Worm (Caenorhabditis elegans) whole organism, L2 larva: ENCODE data around the gene tftc-1.
A peak's percentile ranks its signal among the peaks of the same experiment; 100 is the strongest.

Source experiments
- C34F6.9 ChIP-seq: fragments of 150-350 bp; optimal IDR thresholded peaks from 2 replicates; lab custom pipeline; 2014; ENCODE audit warnings: missing biosample characterization, missing genetic modification characterization
- F13H6.1 ChIP-seq: sonication (generic microtip); optimal IDR thresholded peaks from 2 replicates; lab custom pipeline; 2016; ENCODE audit warnings: missing genetic modification characterization, missing compliant biosample characterization
- R02D3.7 ChIP-seq: fragments of 150-350 bp; optimal IDR thresholded peaks from 2 replicates; lab custom pipeline; 2014; ENCODE audit warnings: missing biosample characterization, missing genetic modification characterization
- Y55F3AM.14 ChIP-seq: fragments of 200-800 bp; sonication (Bioruptor generic); optimal IDR thresholded peaks from 2 replicates; lab custom pipeline; 2018; ENCODE audit warnings: mild to moderate bottlenecking, missing genetic modification characterization, missing compliant biosample characterization
- ZK546.5 ChIP-seq: sonication (generic microtip); optimal IDR thresholded peaks from 2 replicates; lab custom pipeline; 2017; ENCODE audit warnings: missing biosample characterization, missing genetic modification characterization
- alr-1 ChIP-seq: fragments of 150-350 bp; optimal IDR thresholded peaks from 2 replicates; lab custom pipeline; 2014; ENCODE audit warnings: missing biosample characterization, missing genetic modification characterization
- aly-2 ChIP-seq: fragments of 150-350 bp; optimal IDR thresholded peaks from 2 replicates; lab custom pipeline; 2014; ENCODE audit warnings: missing biosample characterization, missing genetic modification characterization
- ama-1 ChIP-seq: fragments of 150-350 bp; optimal IDR thresholded peaks from 2 replicates; lab custom pipeline; 2018; ENCODE audit warnings: inconsistent platforms
- blmp-1 ChIP-seq: sonication (generic microtip); optimal IDR thresholded peaks from 2 replicates; lab custom pipeline; 2017; ENCODE audit warnings: missing genetic modification characterization, mild to moderate bottlenecking, missing compliant biosample characterization, antibody characterized with exemption, moderate library complexity; ENCODE audit not compliant: insufficient read depth
- ceh-82 ChIP-seq: fragments of 150-350 bp; optimal IDR thresholded peaks from 2 replicates; lab custom pipeline; 2014; ENCODE audit warnings: missing biosample characterization, missing genetic modification characterization
- crh-2 ChIP-seq: sonication (generic microtip); optimal IDR thresholded peaks from 2 replicates; lab custom pipeline; 2017; ENCODE audit warnings: missing biosample characterization, missing genetic modification characterization
- dmd-4 ChIP-seq: sonication (generic microtip); optimal IDR thresholded peaks from 2 replicates; lab custom pipeline; 2017; ENCODE audit warnings: missing biosample characterization, missing genetic modification characterization
- elt-1 ChIP-seq: fragments of 150-350 bp; optimal IDR thresholded peaks from 2 replicates; lab custom pipeline; 2014; ENCODE audit warnings: missing biosample characterization, missing genetic modification characterization
- elt-3 ChIP-seq: sonication (generic microtip); optimal IDR thresholded peaks from 2 replicates; lab custom pipeline; 2017; ENCODE audit warnings: missing biosample characterization, missing genetic modification characterization
- gmeb-1 ChIP-seq: fragments of 150-350 bp; optimal IDR thresholded peaks from 2 replicates; lab custom pipeline; 2014; ENCODE audit warnings: missing biosample characterization, missing genetic modification characterization
- lin-11 ChIP-seq: fragments of 150-350 bp; sonication (generic microtip); optimal IDR thresholded peaks from 2 replicates; lab custom pipeline; 2014; ENCODE audit warnings: missing biosample characterization, missing genetic modification characterization, inconsistent platforms, mixed read lengths
- lin-13 ChIP-seq: fragments of 150-350 bp; optimal IDR thresholded peaks from 2 replicates; lab custom pipeline; 2014; ENCODE audit warnings: missing biosample characterization, missing genetic modification reagents, missing genetic modification characterization
- lin-39 ChIP-seq: fragments of 150-350 bp; optimal IDR thresholded peaks from 2 replicates; lab custom pipeline; 2014; ENCODE audit warnings: missing biosample characterization, missing genetic modification reagents, missing genetic modification characterization
- lsy-2 ChIP-seq, 2 experiments: fragments of 150-350 bp in 1 of 2; sonication (generic microtip) in 1 of 2; optimal IDR thresholded peaks; 2 replicates each; lab custom pipeline; 2014 to 2017; ENCODE audit warnings: missing biosample characterization in 2 of 2, missing genetic modification characterization in 2 of 2
- mab-5 ChIP-seq: fragments of 150-350 bp; optimal IDR thresholded peaks from 2 replicates; lab custom pipeline; 2014; ENCODE audit warnings: missing biosample characterization, missing genetic modification characterization
- mbf-1 ChIP-seq: sonication (generic microtip); optimal IDR thresholded peaks from 2 replicates; lab custom pipeline; 2017; ENCODE audit warnings: missing biosample characterization, missing genetic modification characterization
- nhr-10 ChIP-seq: sonication (generic microtip); optimal IDR thresholded peaks from 2 replicates; lab custom pipeline; 2017; ENCODE audit warnings: missing biosample characterization, missing genetic modification characterization
- nhr-11 ChIP-seq: fragments of 150-350 bp; optimal IDR thresholded peaks from 2 replicates; lab custom pipeline; 2014; ENCODE audit warnings: missing biosample characterization, missing genetic modification characterization
- nhr-12 ChIP-seq: fragments of 150-350 bp; optimal IDR thresholded peaks from 2 replicates; lab custom pipeline; 2014; ENCODE audit warnings: missing biosample characterization, missing genetic modification characterization
- nhr-129 ChIP-seq: fragments of 150-350 bp; optimal IDR thresholded peaks from 2 replicates; lab custom pipeline; 2014; ENCODE audit warnings: missing biosample characterization, missing genetic modification characterization
- nhr-21 ChIP-seq: fragments of 150-350 bp; optimal IDR thresholded peaks from 2 replicates; lab custom pipeline; 2014; ENCODE audit warnings: missing biosample characterization, missing genetic modification characterization
- nhr-23 ChIP-seq: fragments of 150-350 bp; optimal IDR thresholded peaks from 2 replicates; lab custom pipeline; 2014; ENCODE audit warnings: missing biosample characterization, missing genetic modification reagents, missing genetic modification characterization
- nhr-237 ChIP-seq: fragments of 150-350 bp; optimal IDR thresholded peaks from 2 replicates; lab custom pipeline; 2014; ENCODE audit warnings: missing biosample characterization, missing genetic modification characterization
- nhr-25 ChIP-seq: fragments of 150-350 bp; sonication (generic microtip); optimal IDR thresholded peaks from 3 replicates; lab custom pipeline; 2014; ENCODE audit warnings: missing biosample characterization, missing genetic modification characterization
- peb-1 ChIP-seq: fragments of 150-350 bp; optimal IDR thresholded peaks from 2 replicates; lab custom pipeline; 2014; ENCODE audit warnings: missing biosample characterization, missing genetic modification characterization
- skn-1 ChIP-seq: sonication (generic microtip); optimal IDR thresholded peaks from 2 replicates; lab custom pipeline; 2017; ENCODE audit warnings: missing biosample characterization, missing genetic modification characterization
- sma-3 ChIP-seq: sonication (generic microtip); optimal IDR thresholded peaks from 2 replicates; lab custom pipeline; 2016; ENCODE audit warnings: missing genetic modification reagents, missing genetic modification characterization, missing compliant biosample characterization
- snpc-4 ChIP-seq: fragments of 150-350 bp; optimal IDR thresholded peaks from 2 replicates; lab custom pipeline; 2014; ENCODE audit warnings: missing biosample characterization, missing genetic modification characterization
- unc-55 ChIP-seq: fragments of 150-350 bp; sonication (generic microtip); optimal IDR thresholded peaks from 3 replicates; lab custom pipeline; 2014; ENCODE audit warnings: missing biosample characterization, missing genetic modification reagents, missing genetic modification characterization
- zag-1 ChIP-seq: fragments of 150-350 bp; optimal IDR thresholded peaks from 2 replicates; lab custom pipeline; 2014; ENCODE audit warnings: missing biosample characterization, missing genetic modification characterization
- ztf-1 ChIP-seq: fragments of 200-800 bp; sonication (Bioruptor generic); conservative IDR thresholded peaks from 2 replicates; pipeline ENCODE4 v1.3.6; 2022; ENCODE audit warnings: missing genetic modification characterization, missing compliant biosample characterization
- ztf-11 ChIP-seq: sonication (generic microtip); optimal IDR thresholded peaks from 2 replicates; lab custom pipeline; 2017; ENCODE audit warnings: missing biosample characterization, missing genetic modification characterization
- ztf-4 ChIP-seq: fragments of 150-350 bp; optimal IDR thresholded peaks from 2 replicates; lab custom pipeline; 2014; ENCODE audit warnings: missing biosample characterization, missing genetic modification characterization

tftc-1 gene

DNA sequence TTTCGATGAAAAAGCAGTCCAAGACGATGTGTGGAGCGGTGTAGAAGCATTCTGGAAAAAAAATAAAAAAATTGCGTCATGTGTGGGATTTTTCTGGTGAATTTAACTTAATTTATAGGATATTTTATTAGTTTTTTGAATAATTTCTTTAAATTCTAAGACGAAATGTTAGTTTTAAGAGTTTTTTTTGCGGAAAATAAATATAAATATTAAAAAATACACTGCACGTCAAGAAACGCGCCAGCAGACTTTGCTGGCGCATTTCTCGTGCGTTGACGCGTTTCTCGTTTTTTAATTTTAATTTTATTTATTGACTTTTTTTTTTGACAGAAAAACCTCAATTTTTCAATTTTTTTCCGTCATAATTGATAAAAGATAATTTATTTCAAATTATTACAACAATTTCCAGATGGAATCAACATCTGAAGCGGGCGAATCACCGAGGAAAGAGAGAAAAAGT lies at the start of gene tftc-1, which contains the start of gene ppgn-1:
Gene tftc-1 (plus strand): TSS at position 410 of the 460 bp plus-strand sequence.
Gene ppgn-1 (minus strand): TSS at position 51 of the 460 bp plus-strand sequence.
- TF ChIP-seq nhr-129 (tag; lab: Kevin White, UChicago) (no peak), nhr-11 (tag; lab: Kevin White, UChicago) (no peak), alr-1 (tag; lab: Kevin White, UChicago) (no peak), nhr-25 (peak; percentile 31), aly-2 (no peak), lin-11 (tag; lab: Kevin White, UChicago) (no peak), zag-1 (tag; lab: Kevin White, UChicago) (no peak), ztf-4 (no peak), nhr-23 (tag; lab: Kevin White, UChicago) (no peak), mab-5 (no peak), F13H6.1 (peak; percentile 38), C34F6.9 (tag; lab: Kevin White, UChicago) (peak; percentile 49), sma-3 (GFP tag; lab: Kevin White, UChicago) (peak; percentile 47), skn-1 (tag; lab: Kevin White, UChicago) (no peak), lin-13 (GFP tag; lab: Kevin White, UChicago) (peak; percentile 55), unc-55 (peak; percentile 61), gmeb-1 (tag; lab: Kevin White, UChicago) (peak; percentile 72), nhr-21 (tag; lab: Kevin White, UChicago) (no peak), dmd-4 (peak; percentile 8), elt-3 (tag; lab: Kevin White, UChicago) (no peak), snpc-4 (peak; percentile 29), ztf-11 (no peak), R02D3.7 (tag; lab: Kevin White, UChicago) (no peak), lin-39 (tag; lab: Kevin White, UChicago) (no peak), lsy-2 (tag; optimal IDR thresholded peaks at IDR 0.05; lab: Kevin White, UChicago) (peak; percentile 72 to 84), blmp-1 (tag; lab: Kevin White, UChicago) (no peak), nhr-12 (no peak), ZK546.5 (tag; lab: Kevin White, UChicago) (no peak), Y55F3AM.14 (GFP tag; lab: Kevin White, UChicago) (no peak), crh-2 (peak; percentile 35), ama-1 (lab: Kevin White, UChicago) (no peak), nhr-10 (tag; lab: Kevin White, UChicago) (no peak), elt-1 (tag; lab: Kevin White, UChicago) (no peak), mbf-1 (tag; lab: Kevin White, UChicago) (no peak)

DNA sequence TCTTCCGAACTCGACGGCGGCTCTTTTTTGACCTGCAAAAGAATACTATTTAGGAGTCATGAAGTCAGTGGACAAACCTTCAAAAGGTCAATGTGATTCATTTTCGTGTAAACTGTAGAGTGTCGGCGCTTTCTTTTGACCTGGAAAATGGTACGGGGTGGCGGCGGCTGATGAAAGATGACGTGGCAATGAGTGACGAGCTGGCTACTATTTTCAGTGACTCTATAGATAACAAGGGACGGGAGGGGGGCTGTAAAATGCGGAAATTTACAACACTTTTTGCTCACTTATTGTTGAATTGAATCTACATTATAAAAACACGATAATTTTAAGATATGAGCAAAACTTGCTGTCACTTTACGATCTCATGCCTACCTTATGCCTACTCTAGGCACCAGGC lies 48.9 kb upstream of the tftc-1 start, which contains the start of gene lin-1:
Gene lin-1 (minus strand): TSS at position 101 of the 400 bp plus-strand sequence.
- TF ChIP-seq peb-1: no peak
- no peak for TF ChIP-seq nhr-25
- TF ChIP-seq nhr-237 (tag; lab: Kevin White, UChicago): no peak
- TF ChIP-seq R02D3.7 (tag; lab: Kevin White, UChicago): no peak
- no peak for TF ChIP-seq ztf-4
- no peak for TF ChIP-seq ceh-82 (tag; lab: Kevin White, UChicago)

DNA sequence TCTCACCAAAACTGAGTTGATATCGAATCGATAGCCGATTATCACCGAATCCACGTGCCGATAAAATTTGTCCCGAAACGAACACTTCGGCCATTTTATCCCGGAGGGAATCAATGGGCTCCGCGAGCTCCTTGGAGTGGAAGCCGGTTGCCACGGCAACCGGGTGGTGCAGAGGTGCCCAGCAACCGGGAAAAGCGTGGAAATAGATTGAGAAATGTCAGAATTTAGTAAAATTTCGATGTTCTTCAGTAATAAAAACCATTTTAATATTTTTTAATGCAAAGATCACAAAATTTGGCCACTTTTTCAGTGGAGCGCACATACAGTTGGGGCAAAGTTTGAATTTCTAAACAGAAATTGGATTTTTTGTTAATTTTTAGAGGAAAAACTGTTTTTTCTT lies 42.6 kb upstream of the tftc-1 start, which contains the start of gene mksr-2:
Gene mksr-2 (minus strand): TSS at position 101 of the 400 bp plus-strand sequence.
- TF ChIP-seq snpc-4: no peak
- TF ChIP-seq ztf-11: no peak
- no peak for TF ChIP-seq zag-1 (tag; lab: Kevin White, UChicago)
- TF ChIP-seq nhr-10 (tag; lab: Kevin White, UChicago): no peak
- no peak for TF ChIP-seq crh-2
- TF ChIP-seq nhr-11 (tag; lab: Kevin White, UChicago): no peak
- TF ChIP-seq Y55F3AM.14 (GFP tag; lab: Kevin White, UChicago): no peak
- TF ChIP-seq nhr-25: no peak
- no peak for TF ChIP-seq nhr-21 (tag; lab: Kevin White, UChicago)
- no peak for TF ChIP-seq sma-3 (GFP tag; lab: Kevin White, UChicago)
- no peak for TF ChIP-seq aly-2
- no peak for TF ChIP-seq ztf-4
- TF ChIP-seq blmp-1 (tag; lab: Kevin White, UChicago): no peak
- TF ChIP-seq ztf-1 (GFP tag; lab: Robert Waterston, UW): no peak
- TF ChIP-seq nhr-23 (tag; lab: Kevin White, UChicago): no peak
- no peak for TF ChIP-seq lsy-2 (tag; optimal IDR thresholded peaks at IDR 0.05; lab: Kevin White, UChicago)
